Worm (Caenorhabditis elegans): ENCODE results near the gene alh-7.
A peak's percentile ranks its signal among the peaks of the same experiment; 100 is the strongest.

DNA sequence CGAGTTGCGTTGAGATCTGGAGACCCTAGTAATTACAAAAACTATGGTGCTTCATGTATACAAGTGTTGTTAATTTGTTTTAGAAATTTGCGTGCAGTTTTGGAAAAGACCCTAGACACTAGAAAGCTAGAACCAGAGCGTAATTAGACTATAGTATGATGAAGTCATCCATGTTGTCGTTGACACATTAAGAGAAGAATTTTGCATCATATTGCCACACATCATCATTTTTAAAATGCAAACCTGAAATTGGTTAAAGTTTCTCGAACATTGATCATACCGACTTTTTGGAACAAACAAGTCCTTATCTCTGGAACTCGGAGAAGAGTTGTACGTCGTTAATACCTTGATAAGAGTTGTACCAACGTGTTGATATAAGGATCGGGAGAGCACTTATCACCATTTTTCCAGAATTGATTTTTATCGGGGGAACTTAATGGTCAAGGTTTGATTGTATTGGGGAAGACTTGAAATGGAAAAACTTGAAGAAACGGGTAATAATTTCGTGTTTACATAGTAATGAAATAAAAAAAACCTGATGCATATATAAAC lies 23.7 kb downstream of the alh-7 start:
- TF ChIP-seq zag-1 (tag; optimal IDR thresholded peaks at IDR 0.05) (no peak), ZK546.5 (tag; optimal IDR thresholded peaks at IDR 0.05) (no peak), madf-9 (GFP tag; conservative IDR thresholded peaks at IDR 0.05) (no peak), rbr-2 (tag; optimal IDR thresholded peaks at IDR 0.05) (no peak), nhr-102 (tag; optimal IDR thresholded peaks at IDR 0.05) (peak; percentile 8), nhr-77 (tag; optimal IDR thresholded peaks at IDR 0.05) (peak; percentile 6), lsy-2 (tag; optimal IDR thresholded peaks at IDR 0.05) (peak in 1 of 2 experiments; percentile 43), aha-1 (tag) (no peak), pqm-1 (tag; optimal IDR thresholded peaks at IDR 0.05) (peak; percentile 79), nhr-76 (tag; optimal IDR thresholded peaks at IDR 0.05) (no peak), F49E8.2 (tag; optimal IDR thresholded peaks at IDR 0.05; ENCODE audit: borderline replicate concordance) (no peak)

All from whole organism, L4 larva.